Fruit fly (Drosophila melanogaster) whole organism, embryonic: Measurements from ENCODE around the gene Egfrap.

ENCODE experiments used
- CG10543 ChIP-seq: fragments of 200-800 bp; sonication (Bioruptor generic); optimal IDR thresholded peaks from 3 replicates; lab custom pipeline; 2017; ENCODE audit warnings: missing biosample characterization, mild to moderate bottlenecking, missing genetic modification characterization, moderate library complexity
- CG10959 ChIP-seq: fragments of 200-800 bp; sonication (Bioruptor generic); IDR thresholded peaks from 2 replicates; pipeline ENCODE4 v1.3.6; 2022; ENCODE audit warnings: missing biosample characterization, missing genetic modification characterization
- CG11247 ChIP-seq: fragments of 200-800 bp; sonication (Bioruptor generic); IDR thresholded peaks from 2 replicates; pipeline ENCODE4 v1.3.6; 2022; ENCODE audit warnings: missing biosample characterization, missing genetic modification characterization
- CG11696 ChIP-seq: fragments of 200-800 bp; sonication (Bioruptor generic); IDR thresholded peaks from 2 replicates; pipeline ENCODE4 v1.3.6; 2022; ENCODE audit warnings: missing biosample characterization, missing genetic modification characterization
- CG12659 ChIP-seq: fragments of 200-800 bp; sonication (Bioruptor generic); optimal IDR thresholded peaks from 3 replicates; lab custom pipeline; 2017; ENCODE audit warnings: mild to moderate bottlenecking, missing biosample characterization, missing genetic modification reagents, missing genetic modification characterization
- CG12942 ChIP-seq: fragments of 200-800 bp; sonication (Bioruptor generic); optimal IDR thresholded peaks from 3 replicates; lab custom pipeline; 2016; ENCODE audit warnings: missing biosample characterization, missing genetic modification characterization
- CG13424 ChIP-seq: fragments of 200-800 bp; sonication (Bioruptor generic); optimal IDR thresholded peaks from 2 replicates; lab custom pipeline; 2019; ENCODE audit warnings: missing biosample characterization, mild to moderate bottlenecking, missing genetic modification characterization, moderate library complexity
- CG15011 ChIP-seq: fragments of 200-800 bp; sonication (Bioruptor generic); optimal IDR thresholded peaks from 3 replicates; lab custom pipeline; 2018; ENCODE audit warnings: missing biosample characterization, mild to moderate bottlenecking, missing genetic modification characterization
- CG15073 ChIP-seq: fragments of 200-800 bp; sonication (Bioruptor generic); optimal IDR thresholded peaks from 2 replicates; lab custom pipeline; 2016; ENCODE audit warnings: missing biosample characterization, missing genetic modification characterization
- CG15479 ChIP-seq: fragments of 200-800 bp; sonication (Bioruptor generic); optimal IDR thresholded peaks from 3 replicates; lab custom pipeline; 2019; ENCODE audit warnings: missing biosample characterization, mild to moderate bottlenecking, missing genetic modification characterization, moderate library complexity
- CG16815 ChIP-seq: fragments of 200-800 bp; sonication (Bioruptor generic); optimal IDR thresholded peaks from 3 replicates; lab custom pipeline; 2017; ENCODE audit warnings: missing biosample characterization, mild to moderate bottlenecking, missing genetic modification characterization
- CG17328 ChIP-seq: fragments of 200-800 bp; sonication (Bioruptor generic); IDR thresholded peaks from 2 replicates; pipeline ENCODE4 v1.3.6; 2022; ENCODE audit warnings: missing biosample characterization, missing genetic modification characterization
- CG17612 ChIP-seq: fragments of 200-800 bp; sonication (Bioruptor generic); IDR thresholded peaks from 2 replicates; pipeline ENCODE4 v1.3.6; 2022; ENCODE audit warnings: missing biosample characterization, missing genetic modification characterization
- CG2678 ChIP-seq: fragments of 200-800 bp; sonication (Bioruptor generic); optimal IDR thresholded peaks from 3 replicates; lab custom pipeline; 2019; ENCODE audit warnings: missing biosample characterization, mild to moderate bottlenecking, missing genetic modification characterization, moderate library complexity
- CG2889 ChIP-seq: fragments of 200-800 bp; sonication (Bioruptor generic); IDR thresholded peaks from 3 replicates; pipeline ENCODE4 v1.3.6; 2022; ENCODE audit warnings: missing biosample characterization, missing genetic modification characterization
- CG4424 ChIP-seq: fragments of 200-800 bp; sonication (Bioruptor generic); optimal IDR thresholded peaks from 3 replicates; lab custom pipeline; 2016; ENCODE audit warnings: missing biosample characterization, missing genetic modification characterization
- CG4854 ChIP-seq: fragments of 200-800 bp; sonication (Bioruptor generic); optimal IDR thresholded peaks from 2 replicates; lab custom pipeline; 2016; ENCODE audit warnings: missing biosample characterization, missing genetic modification characterization, inconsistent platforms
- CG5245 ChIP-seq: fragments of 200-800 bp; sonication (Bioruptor generic); optimal IDR thresholded peaks from 3 replicates; lab custom pipeline; 2016; ENCODE audit warnings: missing biosample characterization, missing genetic modification characterization
- CG6765 ChIP-seq: fragments of 200-800 bp; sonication (Bioruptor generic); optimal IDR thresholded peaks from 3 replicates; lab custom pipeline; 2017; ENCODE audit warnings: missing biosample characterization, mild to moderate bottlenecking, missing genetic modification characterization
- CG7271 ChIP-seq: fragments of 200-800 bp; sonication (Bioruptor generic); optimal IDR thresholded peaks from 2 replicates; lab custom pipeline; 2018; ENCODE audit warnings: missing biosample characterization, mild to moderate bottlenecking, missing genetic modification characterization, moderate library complexity
- CG8359 ChIP-seq: fragments of 200-800 bp; sonication (Bioruptor generic); optimal IDR thresholded peaks from 2 replicates; lab custom pipeline; 2017; ENCODE audit warnings: missing biosample characterization, mild to moderate bottlenecking, missing genetic modification characterization, borderline replicate concordance
- CG9817 ChIP-seq: fragments of 200-800 bp; sonication (Bioruptor generic); optimal IDR thresholded peaks from 2 replicates; lab custom pipeline; 2018; ENCODE audit warnings: missing biosample characterization, mild to moderate bottlenecking, missing genetic modification characterization, moderate library complexity
- CG9876 ChIP-seq: fragments of 200-800 bp; sonication (Bioruptor generic); optimal IDR thresholded peaks from 2 replicates; lab custom pipeline; 2016; ENCODE audit warnings: missing biosample characterization, missing genetic modification characterization
- CG9932 ChIP-seq: fragments of 200-800 bp; sonication (Bioruptor generic); IDR thresholded peaks from 2 replicates; pipeline ENCODE4 v1.3.6; 2022; ENCODE audit warnings: missing biosample characterization, missing genetic modification characterization
- CrebB ChIP-seq: fragments of 200-800 bp; sonication (Bioruptor generic); optimal IDR thresholded peaks from 3 replicates; lab custom pipeline; 2018; ENCODE audit warnings: missing biosample characterization, mild to moderate bottlenecking, missing genetic modification characterization
- Dref ChIP-seq: fragments of 200-800 bp; sonication (Bioruptor generic); IDR thresholded peaks from 2 replicates; pipeline ENCODE4 v1.3.6; 2022; ENCODE audit warnings: missing biosample characterization, missing genetic modification characterization
- E2f1 ChIP-seq: fragments of 200-800 bp; sonication (Bioruptor generic); IDR thresholded peaks from 2 replicates; pipeline ENCODE4 v1.3.6; 2022; ENCODE audit warnings: missing biosample characterization, missing genetic modification characterization
- Eip74EF ChIP-seq, 2 experiments: fragments of 200-800 bp in 1 of 2; fragments of >200 bp in 1 of 2; sonication (Bioruptor generic) in 1 of 2; optimal IDR thresholded peaks; 2 replicates each; lab custom pipeline; 2017 to 2019; ENCODE audit warnings: missing biosample characterization in 2 of 2, missing genetic modification characterization in 2 of 2, mild to moderate bottlenecking in 1 of 2, moderate library complexity in 1 of 2
- Ets65A ChIP-seq: fragments of 200-800 bp; sonication (Bioruptor generic); peaks from one replicate; lab custom pipeline; 2016; ENCODE audit warnings: missing biosample characterization, missing genetic modification characterization
- Mad ChIP-seq: fragments of 200-800 bp; sonication (Bioruptor generic); optimal IDR thresholded peaks from 2 replicates; lab custom pipeline; 2016; ENCODE audit warnings: missing biosample characterization, missing genetic modification characterization
- Pdp1 ChIP-seq, 2 experiments: fragments of 200-800 bp; sonication (Bioruptor generic); optimal IDR thresholded peaks; 3 replicates each; lab custom pipeline; 2016; ENCODE audit warnings: missing biosample characterization in 2 of 2, missing genetic modification characterization in 2 of 2, mild to moderate bottlenecking in 1 of 2, moderate library complexity in 1 of 2
- Sin3A ChIP-seq: fragments of >200 bp; optimal IDR thresholded peaks from 2 replicates; lab custom pipeline; 2018
- Tbp ChIP-seq: fragments of >200 bp; optimal IDR thresholded peaks from 2 replicates; lab custom pipeline; 2018; ENCODE audit warnings: missing biosample characterization, missing genetic modification characterization
- bbx ChIP-seq: fragments of 200-800 bp; sonication (Bioruptor generic); IDR thresholded peaks from 2 replicates; pipeline ENCODE4 v1.3.6; 2022; ENCODE audit warnings: missing biosample characterization, missing genetic modification characterization; ENCODE audit not compliant: partially characterized antibody
- chif ChIP-seq, 2 experiments: fragments of 200-800 bp; sonication (Bioruptor generic); optimal IDR thresholded peaks; 3 replicates each; lab custom pipeline; 2016; ENCODE audit warnings: missing biosample characterization in 2 of 2, missing genetic modification characterization in 2 of 2
- fru ChIP-seq: fragments of >200 bp; optimal IDR thresholded peaks from 2 replicates; lab custom pipeline; 2017
- gem ChIP-seq: fragments of 200-800 bp; sonication (Bioruptor generic); optimal IDR thresholded peaks from 2 replicates; lab custom pipeline; 2019; ENCODE audit warnings: missing biosample characterization, mild to moderate bottlenecking, missing genetic modification characterization, moderate library complexity
- ham ChIP-seq: fragments of 200-800 bp; sonication (Bioruptor generic); IDR thresholded peaks from 2 replicates; pipeline ENCODE4 v1.3.6; 2022; ENCODE audit warnings: missing biosample characterization, missing genetic modification characterization
- jumu ChIP-seq: fragments of 200-800 bp; sonication (Bioruptor generic); optimal IDR thresholded peaks from 3 replicates; lab custom pipeline; 2016; ENCODE audit warnings: missing biosample characterization, missing genetic modification characterization
- luna ChIP-seq: fragments of 200-800 bp; sonication (Bioruptor generic); optimal IDR thresholded peaks from 2 replicates; lab custom pipeline; 2016; ENCODE audit warnings: missing biosample characterization, missing genetic modification characterization
- pros ChIP-seq: fragments of 200-800 bp; sonication (Bioruptor generic); optimal IDR thresholded peaks from 3 replicates; lab custom pipeline; 2019; ENCODE audit warnings: missing biosample characterization, mild to moderate bottlenecking, missing genetic modification characterization, moderate library complexity
- psq ChIP-seq: fragments of 200-800 bp; sonication (Bioruptor generic); optimal IDR thresholded peaks from 2 replicates; lab custom pipeline; 2017; ENCODE audit warnings: missing biosample characterization, missing genetic modification characterization
- repo ChIP-seq: fragments of 200-800 bp; sonication (Bioruptor generic); optimal IDR thresholded peaks from 2 replicates; lab custom pipeline; 2016; ENCODE audit warnings: missing biosample characterization, missing genetic modification characterization
- schlank ChIP-seq: fragments of 200-800 bp; sonication (Bioruptor generic); optimal IDR thresholded peaks from 2 replicates; lab custom pipeline; 2018; ENCODE audit warnings: missing biosample characterization, mild to moderate bottlenecking, missing genetic modification characterization
- seq ChIP-seq: fragments of 200-800 bp; sonication (Bioruptor generic); IDR thresholded peaks from 2 replicates; pipeline ENCODE4 v1.3.6; 2022; ENCODE audit warnings: missing biosample characterization, missing genetic modification characterization
- twi ChIP-seq: fragments of 200-800 bp; optimal IDR thresholded peaks from 2 replicates; lab custom pipeline; 2019; ENCODE audit warnings: missing biosample characterization, mild to moderate bottlenecking, missing genetic modification characterization, moderate library complexity
- unpg ChIP-seq: fragments of 200-800 bp; sonication (Bioruptor generic); optimal IDR thresholded peaks from 3 replicates; lab custom pipeline; 2018; ENCODE audit warnings: missing biosample characterization, mild to moderate bottlenecking, missing genetic modification characterization, moderate library complexity
- yki ChIP-seq: fragments of >200 bp; optimal IDR thresholded peaks from 3 replicates; lab custom pipeline; 2018
- zfh1 ChIP-seq: fragments of 200-800 bp; sonication (Bioruptor generic); IDR thresholded peaks from 3 replicates; pipeline ENCODE4 v1.3.6; 2022; ENCODE audit warnings: missing biosample characterization, missing genetic modification characterization
- zfh2 ChIP-seq: fragments of 200-800 bp; sonication (Bioruptor generic); optimal IDR thresholded peaks from 2 replicates; lab custom pipeline; 2016; ENCODE audit warnings: missing biosample characterization, missing genetic modification characterization

The Egfrap gene

DNA sequence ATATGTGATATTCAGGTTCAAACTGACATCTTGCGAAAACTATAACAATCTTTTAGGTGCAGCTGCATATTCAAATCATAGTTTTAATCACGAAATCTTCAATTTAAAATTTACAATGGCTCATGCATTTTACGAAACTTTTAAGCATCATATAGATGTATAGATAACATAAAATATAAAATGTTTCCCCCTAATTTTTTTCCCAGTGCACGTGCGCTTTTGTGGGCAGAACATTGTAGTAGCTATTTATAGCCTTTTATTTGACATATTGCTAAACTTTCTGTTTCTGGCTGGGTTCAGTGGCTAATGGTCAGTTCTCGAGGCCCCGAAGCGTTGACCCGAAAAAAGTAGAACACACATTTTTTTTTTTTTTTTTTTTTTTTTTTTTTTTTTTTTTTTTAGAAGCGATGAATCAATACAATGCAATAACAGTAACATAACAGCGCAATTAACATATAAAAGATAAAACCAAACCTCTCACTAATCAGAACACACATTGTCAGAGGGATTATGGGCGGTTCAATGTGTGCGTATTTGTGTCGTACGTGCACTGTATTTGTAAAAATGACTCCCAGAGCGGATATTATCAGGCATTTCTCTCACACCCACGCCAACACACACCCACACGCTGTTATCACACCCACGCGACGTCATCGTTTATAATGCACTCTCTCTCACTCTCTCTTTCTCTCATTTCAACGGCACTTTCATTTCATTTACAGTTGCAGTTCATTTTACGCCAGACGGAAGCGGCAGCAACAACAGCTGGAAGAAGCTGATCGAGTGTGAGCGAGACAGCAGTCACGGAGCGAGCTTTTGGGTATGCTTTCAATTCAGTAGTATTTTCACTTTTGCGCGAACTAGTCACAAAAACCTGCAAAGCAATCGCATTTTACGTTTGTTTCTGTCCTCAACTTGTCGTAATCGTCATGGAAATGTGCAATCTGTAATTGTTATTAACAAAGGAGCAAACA, 24.2 kb downstream of the Egfrap start (continued):
- TF ChIP-seq CG8359 (GFP tag; lab: Kevin White, UChicago) (no peak), CG10543 (GFP tag; lab: Kevin White, UChicago) (no peak), luna (GFP tag; lab: Kevin White, UChicago) (no peak), Ets65A (GFP tag; lab: Kevin White, UChicago) (no peak), CG15073 (GFP tag; lab: Kevin White, UChicago) (no peak), bbx (GFP tag; lab: Robert Waterston, UW) (peak; percentile 24; the same call in 1 of the 2 replicates), CG12942 (GFP tag; lab: Kevin White, UChicago) (peak; percentile 48), Eip74EF (GFP tag; optimal IDR thresholded peaks at IDR 0.05; lab: Kevin White, UChicago) (peak in 1 of 2 experiments; percentile 42), chif (GFP tag; optimal IDR thresholded peaks at IDR 0.05; lab: Kevin White, UChicago) (peak in 1 of 2 experiments; percentile 34), zfh1 (no peak), E2f1 (GFP tag; lab: Robert Waterston, UW) (no peak), CG11696 (no peak), yki (lab: Kevin White, UChicago) (no peak), unpg (GFP tag; lab: Kevin White, UChicago) (peak; percentile 65), repo (GFP tag; lab: Kevin White, UChicago) (no peak), CG2889 (GFP tag; lab: Robert Waterston, UW) (no peak), twi (tag; lab: Kevin White, UChicago) (no peak), Tbp (GFP tag; lab: Kevin White, UChicago) (no peak), Mad (GFP tag; lab: Kevin White, UChicago) (peak; percentile 20), CG11247 (no peak), CG10959 (GFP tag; lab: Robert Waterston, UW) (no peak), schlank (tag; lab: Kevin White, UChicago) (no peak), CG9876 (no peak), gem (tag; lab: Kevin White, UChicago) (peak; percentile 81), CG7271 (tag; lab: Kevin White, UChicago) (no peak), Dref (GFP tag; lab: Robert Waterston, UW) (no peak), CG9817 (tag; lab: Kevin White, UChicago) (peak; percentile 2), psq (GFP tag; lab: Kevin White, UChicago) (no peak), zfh2 (no peak), CG15011 (GFP tag; lab: Kevin White, UChicago) (no peak), Sin3A (lab: Kevin White, UChicago) (no peak), jumu (GFP tag; lab: Kevin White, UChicago) (no peak), CG9932 (GFP tag; lab: Robert Waterston, UW) (no peak), CG4424 (GFP tag; lab: Kevin White, UChicago) (peak; percentile 36), CG17328 (GFP tag; lab: Robert Waterston, UW) (peak; percentile 61), CG4854 (GFP tag; lab: Kevin White, UChicago) (no peak), CG15479 (GFP tag; lab: Kevin White, UChicago) (no peak), seq (GFP tag; lab: Robert Waterston, UW) (0 out of 2 replicates have a peak, but pooled peaks have one; percentile 38), fru (no peak), CrebB (tag; lab: Kevin White, UChicago) (no peak), CG17612 (GFP tag; lab: Robert Waterston, UW) (peak; percentile 13; the same call in 1 of the 2 replicates), Pdp1 (GFP tag; optimal IDR thresholded peaks at IDR 0.05; lab: Kevin White, UChicago) (peak; percentile 19 to 34), CG13424 (tag; lab: Kevin White, UChicago) (peak; percentile 58), CG6765 (no peak), pros (GFP tag; lab: Kevin White, UChicago) (no peak), CG12659 (GFP tag; lab: Kevin White, UChicago) (peak; percentile 40), CG2678 (tag; lab: Kevin White, UChicago) (peak; percentile 70), ham (GFP tag; lab: Robert Waterston, UW) (no peak), CG5245 (GFP tag; lab: Kevin White, UChicago) (no peak), CG16815 (GFP tag; lab: Kevin White, UChicago) (no peak)
